Fruit fly (Drosophila melanogaster): ENCODE data around the gene klar.

DNA sequence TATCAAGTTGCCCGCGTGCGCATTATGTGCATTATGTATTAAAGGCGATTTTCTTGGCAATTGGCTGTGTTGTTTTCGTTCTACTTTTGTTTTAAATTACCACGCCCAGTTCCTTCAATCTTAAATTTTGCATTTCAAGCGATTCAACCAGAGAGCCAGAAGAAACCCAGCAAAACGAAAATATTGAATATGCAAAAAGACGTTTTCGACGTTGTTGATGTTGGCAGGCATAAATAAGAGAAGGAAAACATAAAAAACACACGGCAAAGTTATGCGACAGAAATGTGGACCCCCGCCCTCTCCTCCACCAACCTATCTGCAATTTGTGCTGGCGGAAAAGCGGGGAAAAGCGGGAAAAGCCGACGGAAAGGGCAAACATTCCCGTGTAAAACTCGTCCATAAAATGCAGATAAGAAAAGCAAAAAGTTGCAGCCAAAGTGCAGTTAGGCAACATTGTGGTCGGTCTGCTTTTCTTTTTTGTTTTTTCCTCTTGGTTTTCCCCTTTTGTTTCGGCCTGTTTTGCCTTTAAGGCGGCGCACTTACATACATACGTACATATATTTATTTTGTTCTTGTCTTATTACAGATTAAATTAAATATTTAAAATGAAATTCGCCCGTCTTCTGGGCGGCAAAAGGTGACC is 15.6 kb upstream of the klar start:
- TF ChIP-seq Pif1B (GFP tag; optimal IDR thresholded peaks at IDR 0.05) (no peak), Snoo (tag; optimal IDR thresholded peaks at IDR 0.05) (no peak), CG8301 (tag; optimal IDR thresholded peaks at IDR 0.05) (no peak), Pif1A (GFP tag; optimal IDR thresholded peaks at IDR 0.05) (no peak), CG14655 (GFP tag; optimal IDR thresholded peaks at IDR 0.05) (no peak), EcR (GFP tag; optimal IDR thresholded peaks at IDR 0.05) (no peak), Ets98B (GFP tag; IDR thresholded peaks at IDR 0.05) (no peak), CG12605 (GFP tag; IDR thresholded peaks at IDR 0.05) (no peak; the same call in 1 of the 2 replicates), CG15710 (tag; optimal IDR thresholded peaks at IDR 0.05) (no peak)

Data from whole organism, pupa.